Worm (Caenorhabditis elegans) whole organism, L4 larva: Measurements from ENCODE around the gene F35H8.12.

Source experiments
- D1046.2 ChIP-seq: fragments of 200-800 bp; sonication (Bioruptor generic); IDR thresholded peaks from 2 replicates; pipeline ENCODE4 v1.3.6; 2022; ENCODE audit warnings: missing genetic modification characterization, missing compliant biosample characterization
- cey-2 ChIP-seq: sonication (generic microtip); optimal IDR thresholded peaks from 3 replicates; lab custom pipeline; 2017; ENCODE audit warnings: missing genetic modification characterization, mild to moderate bottlenecking, missing compliant biosample characterization, antibody characterized with exemption, borderline replicate concordance; ENCODE audit not compliant: insufficient read depth
- daf-12 ChIP-seq: fragments of 150-350 bp; optimal IDR thresholded peaks from 2 replicates; lab custom pipeline; 2014; ENCODE audit warnings: missing biosample characterization, missing genetic modification reagents, missing genetic modification characterization
- egl-27 ChIP-seq: sonication (generic microtip); optimal IDR thresholded peaks from 3 replicates; lab custom pipeline; 2017; ENCODE audit warnings: missing biosample characterization, missing genetic modification reagents, missing genetic modification characterization
- fkh-10 ChIP-seq: fragments of 150-350 bp; optimal IDR thresholded peaks from 2 replicates; lab custom pipeline; 2014; ENCODE audit warnings: missing biosample characterization, missing genetic modification reagents, missing genetic modification characterization
- lin-13 ChIP-seq: fragments of 150-350 bp; optimal IDR thresholded peaks from 2 replicates; lab custom pipeline; 2014; ENCODE audit warnings: missing biosample characterization, missing genetic modification reagents, missing genetic modification characterization
- lin-15B ChIP-seq: fragments of 150-350 bp; sonication (generic microtip); optimal IDR thresholded peaks from 3 replicates; lab custom pipeline; 2014; ENCODE audit warnings: missing biosample characterization, missing genetic modification characterization
- lin-39 ChIP-seq: fragments of 150-350 bp; optimal IDR thresholded peaks from 2 replicates; lab custom pipeline; 2014; ENCODE audit warnings: missing biosample characterization, missing genetic modification reagents, missing genetic modification characterization
- mep-1 ChIP-seq: fragments of 150-350 bp; sonication (generic microtip); optimal IDR thresholded peaks from 3 replicates; lab custom pipeline; 2014; ENCODE audit warnings: missing biosample characterization, missing genetic modification characterization
- nhr-11 ChIP-seq: fragments of 150-350 bp; optimal IDR thresholded peaks from 2 replicates; lab custom pipeline; 2014; ENCODE audit warnings: missing biosample characterization, missing genetic modification characterization
- nhr-25 ChIP-seq: sonication (generic microtip); optimal IDR thresholded peaks from 2 replicates; lab custom pipeline; 2017; ENCODE audit warnings: missing genetic modification characterization, mild to moderate bottlenecking, missing compliant biosample characterization, antibody characterized with exemption, moderate library complexity, borderline replicate concordance; ENCODE audit not compliant: insufficient read depth
- pqm-1 ChIP-seq: sonication (generic microtip); optimal IDR thresholded peaks from 2 replicates; lab custom pipeline; 2017; ENCODE audit warnings: missing biosample characterization, missing genetic modification characterization
- unc-39 ChIP-seq: sonication (generic microtip); optimal IDR thresholded peaks from 2 replicates; lab custom pipeline; 2017; ENCODE audit warnings: missing biosample characterization, missing genetic modification characterization
- zfp-2 ChIP-seq: sonication (generic microtip); optimal IDR thresholded peaks from 2 replicates; lab custom pipeline; 2016; ENCODE audit warnings: mild to moderate bottlenecking, missing genetic modification characterization, missing compliant biosample characterization

DNA sequence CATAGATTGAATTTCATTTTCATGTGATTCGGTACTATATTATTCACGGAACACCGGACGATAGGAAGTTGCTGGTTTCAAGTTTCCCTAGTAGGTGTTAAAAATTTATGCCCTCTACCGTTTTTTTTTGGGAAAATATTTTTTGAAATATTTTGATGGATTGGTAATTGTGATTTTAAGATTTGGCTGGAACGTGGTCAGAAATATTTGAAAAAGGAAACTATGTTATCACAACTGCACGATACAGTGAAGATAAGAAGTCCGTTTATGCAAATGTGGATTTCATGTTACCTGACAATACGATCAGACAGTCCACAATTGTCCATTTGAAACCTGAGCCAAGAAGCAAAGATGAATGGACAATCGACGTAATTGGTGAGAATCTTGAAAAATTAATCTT is 28.6 kb upstream of the F35H8.12 start, which contains the start of gene AH6.17:
- TF ChIP-seq lin-15B (no peak), pqm-1 (tag; lab: Kevin White, UChicago) (no peak), nhr-11 (tag; lab: Kevin White, UChicago) (no peak), zfp-2 (tag; lab: Kevin White, UChicago) (no peak), lin-13 (GFP tag; lab: Kevin White, UChicago) (no peak), D1046.2 (GFP tag; lab: Robert Waterston, UW) (no peak), fkh-10 (GFP tag; lab: Kevin White, UChicago) (no peak), mep-1 (no peak), nhr-25 (tag; lab: Kevin White, UChicago) (no peak), unc-39 (tag; lab: Kevin White, UChicago) (no peak), egl-27 (tag; lab: Kevin White, UChicago) (no peak), lin-39 (tag; lab: Kevin White, UChicago) (no peak), cey-2 (tag; lab: Kevin White, UChicago) (no peak), daf-12 (tag; lab: Kevin White, UChicago) (no peak)
